Worm (Caenorhabditis elegans): ENCODE results near the gene npr-33.

DNA sequence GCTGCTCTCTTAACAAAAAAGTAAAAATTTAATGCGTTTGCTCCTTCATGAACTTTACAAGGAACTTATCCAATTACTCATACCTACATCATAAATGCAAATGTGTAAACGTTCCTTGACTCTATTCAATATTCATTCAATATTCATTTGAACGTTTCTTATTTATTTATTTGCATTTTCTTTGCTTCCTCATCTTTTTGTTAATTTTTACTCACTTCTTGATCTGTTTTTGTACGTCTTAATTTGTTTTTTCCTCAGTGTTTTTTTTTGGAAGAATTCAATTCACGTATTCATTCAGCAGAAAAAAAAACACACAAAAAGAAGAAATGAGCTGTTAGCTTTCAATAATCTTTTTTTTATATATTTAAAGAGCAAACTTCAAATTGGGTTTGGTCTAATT is 7.6 kb upstream of the npr-33 start:
- TF ChIP-seq tra-1 (GFP tag; IDR thresholded peaks at IDR 0.05) (no peak), nhr-10 (tag; optimal IDR thresholded peaks at IDR 0.05) (no peak), ama-1 (optimal IDR thresholded peaks at IDR 0.05) (no peak), cey-2 (tag; optimal IDR thresholded peaks at IDR 0.05; ENCODE audit: borderline replicate concordance, insufficient read depth) (no peak), lin-13 (GFP tag; optimal IDR thresholded peaks at IDR 0.05) (no peak), pha-4 (GFP tag; IDR thresholded peaks at IDR 0.05) (no peak), pha-4 (tag; optimal IDR thresholded peaks at IDR 0.05) (no peak), unc-62 (GFP tag; optimal IDR thresholded peaks at IDR 0.05 in 1 of 2) (peak in 1 of 2 experiments; percentile 89), unc-62 (tag; optimal IDR thresholded peaks at IDR 0.05) (no peak), jun-1 (tag; optimal IDR thresholded peaks at IDR 0.05) (no peak)
